Worm (Caenorhabditis elegans) whole organism, L1 larva: ENCODE data around the gene oac-41.

Experiments used
- C16A3.4 ChIP-seq: fragments of 150-350 bp; optimal IDR thresholded peaks from 2 replicates; lab custom pipeline; 2014; ENCODE audit warnings: missing biosample characterization, missing genetic modification characterization
- C34B4.2 ChIP-seq: sonication (generic microtip); optimal IDR thresholded peaks from 2 replicates; lab custom pipeline; 2017; ENCODE audit warnings: mild to moderate bottlenecking, missing genetic modification characterization, missing compliant biosample characterization
- aha-1 ChIP-seq: fragments of 150-350 bp; optimal IDR thresholded peaks from 2 replicates; lab custom pipeline; 2014; ENCODE audit warnings: missing biosample characterization, missing genetic modification characterization
- blmp-1 ChIP-seq: fragments of 150-350 bp; optimal IDR thresholded peaks from 2 replicates; lab custom pipeline; 2014; ENCODE audit warnings: missing biosample characterization, missing genetic modification characterization
- ces-1 ChIP-seq: fragments of 150-350 bp; optimal IDR thresholded peaks from 2 replicates; lab custom pipeline; 2014; ENCODE audit warnings: missing biosample characterization, missing genetic modification reagents, missing genetic modification characterization
- dsc-1 ChIP-seq: sonication (generic microtip); optimal IDR thresholded peaks from 2 replicates; lab custom pipeline; 2016; ENCODE audit warnings: mild to moderate bottlenecking, missing genetic modification characterization, missing compliant biosample characterization
- efl-1 ChIP-seq, 4 experiments: fragments of 150-350 bp; optimal IDR thresholded peaks in 3 of 4; peaks in 1 of 4; 1 replicate in 1 of 4; 2 replicates in 3 of 4; lab custom pipeline; 2014; ENCODE audit warnings: missing biosample characterization in 2 of 4, missing genetic modification characterization in 2 of 4, missing genetic modification reagents in 2 of 4
- efl-3 ChIP-seq: fragments of 200-800 bp; sonication (Bioruptor generic); optimal IDR thresholded peaks from 2 replicates; lab custom pipeline; 2018; ENCODE audit warnings: mild to moderate bottlenecking, missing genetic modification characterization, missing compliant biosample characterization
- egl-27 ChIP-seq, 2 experiments: fragments of 150-350 bp in 1 of 2; sonication (generic microtip); optimal IDR thresholded peaks; 3 replicates each; lab custom pipeline; 2017 to 2018; ENCODE audit warnings: missing biosample characterization in 2 of 2, missing genetic modification characterization in 2 of 2, missing genetic modification reagents in 2 of 2
- elt-3 ChIP-seq, 6 experiments: fragments of 150-350 bp in 1 of 6; sonication (generic microtip); optimal IDR thresholded peaks; 2 replicates each; lab custom pipeline; 2017 to 2018; ENCODE audit warnings: missing biosample characterization in 6 of 6, missing genetic modification characterization in 6 of 6, inconsistent platforms in 1 of 6
- fkh-4 ChIP-seq: sonication (generic microtip); optimal IDR thresholded peaks from 2 replicates; lab custom pipeline; 2016; ENCODE audit warnings: missing compliant biosample characterization, missing genetic modification characterization, borderline replicate concordance
- fkh-8 ChIP-seq: sonication (generic microtip); optimal IDR thresholded peaks from 2 replicates; lab custom pipeline; 2016; ENCODE audit warnings: mild to moderate bottlenecking, missing genetic modification characterization, missing compliant biosample characterization
- fos-1 ChIP-seq: fragments of 150-350 bp; optimal IDR thresholded peaks from 2 replicates; lab custom pipeline; 2014; ENCODE audit warnings: missing biosample characterization, missing genetic modification characterization
- hlh-4 ChIP-seq: sonication (generic microtip); optimal IDR thresholded peaks from 2 replicates; lab custom pipeline; 2016; ENCODE audit warnings: mild to moderate bottlenecking, missing genetic modification characterization, missing compliant biosample characterization
- irx-1 ChIP-seq: sonication (generic microtip); optimal IDR thresholded peaks from 2 replicates; lab custom pipeline; 2016; ENCODE audit warnings: missing genetic modification characterization, missing compliant biosample characterization
- jun-1 ChIP-seq: fragments of 150-350 bp; optimal IDR thresholded peaks from 2 replicates; lab custom pipeline; 2014; ENCODE audit warnings: missing biosample characterization, missing genetic modification reagents, missing genetic modification characterization
- lin-13 ChIP-seq: fragments of 150-350 bp; optimal IDR thresholded peaks from 2 replicates; lab custom pipeline; 2014; ENCODE audit warnings: missing biosample characterization, missing genetic modification reagents, missing genetic modification characterization
- lin-14 ChIP-seq: fragments of 200-800 bp; sonication (Bioruptor generic); optimal IDR thresholded peaks from 2 replicates; lab custom pipeline; 2018; ENCODE audit warnings: mild to moderate bottlenecking, missing genetic modification characterization, moderate library complexity, missing compliant biosample characterization
- lir-3 ChIP-seq: sonication (generic microtip); optimal IDR thresholded peaks from 2 replicates; lab custom pipeline; 2016; ENCODE audit warnings: mild to moderate bottlenecking, missing genetic modification characterization, moderate library complexity, missing compliant biosample characterization; ENCODE audit not compliant: poor library complexity
- lsy-2 ChIP-seq, 2 experiments: fragments of 150-350 bp; optimal IDR thresholded peaks; 2 replicates each; lab custom pipeline; 2014; ENCODE audit warnings: missing biosample characterization in 2 of 2, missing genetic modification characterization in 2 of 2
- mdl-1 ChIP-seq, 2 experiments: fragments of 150-350 bp; optimal IDR thresholded peaks; 2 replicates each; lab custom pipeline; 2014 to 2017; ENCODE audit warnings: missing biosample characterization in 2 of 2, missing genetic modification characterization in 2 of 2, inconsistent platforms in 1 of 2
- nhr-12 ChIP-seq: sonication (generic microtip); optimal IDR thresholded peaks from 2 replicates; lab custom pipeline; 2017; ENCODE audit warnings: missing biosample characterization, missing genetic modification characterization
- nhr-20 ChIP-seq: sonication (generic microtip); optimal IDR thresholded peaks from 2 replicates; lab custom pipeline; 2016; ENCODE audit warnings: mild to moderate bottlenecking, missing genetic modification characterization, missing compliant biosample characterization
- nhr-237 ChIP-seq: fragments of 150-350 bp; optimal IDR thresholded peaks from 2 replicates; lab custom pipeline; 2014; ENCODE audit warnings: missing biosample characterization, missing genetic modification characterization
- nhr-47 ChIP-seq: sonication (generic microtip); optimal IDR thresholded peaks from 2 replicates; lab custom pipeline; 2016; ENCODE audit warnings: mild to moderate bottlenecking, missing genetic modification characterization, moderate library complexity, missing compliant biosample characterization
- nhr-77 ChIP-seq: fragments of 150-350 bp; optimal IDR thresholded peaks from 2 replicates; lab custom pipeline; 2014; ENCODE audit warnings: missing biosample characterization, missing genetic modification characterization
- nhr-85 ChIP-seq: sonication (generic microtip); peaks from one replicate; lab custom pipeline; 2016; ENCODE audit warnings: missing genetic modification characterization, inconsistent platforms, missing compliant biosample characterization
- nhr-90 ChIP-seq: sonication (generic microtip); optimal IDR thresholded peaks from 2 replicates; lab custom pipeline; 2016; ENCODE audit warnings: mild to moderate bottlenecking, missing genetic modification characterization, missing compliant biosample characterization; ENCODE audit not compliant: poor library complexity
- pqm-1 ChIP-seq: sonication (generic microtip); optimal IDR thresholded peaks from 3 replicates; lab custom pipeline; 2017; ENCODE audit warnings: missing biosample characterization, missing genetic modification characterization
- skn-1 ChIP-seq: fragments of 150-350 bp; optimal IDR thresholded peaks from 2 replicates; lab custom pipeline; 2014; ENCODE audit warnings: missing biosample characterization, missing genetic modification characterization
- snpc-4 ChIP-seq: fragments of 150-350 bp; optimal IDR thresholded peaks from 2 replicates; lab custom pipeline; 2014; ENCODE audit warnings: missing biosample characterization, missing genetic modification characterization
- snu-23 ChIP-seq: sonication (generic microtip); optimal IDR thresholded peaks from 2 replicates; lab custom pipeline; 2016; ENCODE audit warnings: missing genetic modification characterization, missing compliant biosample characterization
- sox-4 ChIP-seq: sonication (generic microtip); optimal IDR thresholded peaks from 2 replicates; lab custom pipeline; 2016; ENCODE audit warnings: missing genetic modification characterization, missing compliant biosample characterization
- sptf-1 ChIP-seq: fragments of 150-350 bp; optimal IDR thresholded peaks from 2 replicates; lab custom pipeline; 2014; ENCODE audit warnings: missing biosample characterization, missing genetic modification characterization
- tbx-2 ChIP-seq: sonication (generic microtip); optimal IDR thresholded peaks from 2 replicates; lab custom pipeline; 2016; ENCODE audit warnings: missing genetic modification characterization, missing compliant biosample characterization
- tlp-1 ChIP-seq: fragments of 150-350 bp; optimal IDR thresholded peaks from 2 replicates; lab custom pipeline; 2014; ENCODE audit warnings: missing biosample characterization, missing genetic modification characterization
- unc-130 ChIP-seq: fragments of 150-350 bp; optimal IDR thresholded peaks from 2 replicates; lab custom pipeline; 2017; ENCODE audit warnings: missing biosample characterization, missing genetic modification characterization, inconsistent platforms
- unc-98 ChIP-seq: fragments of 200-800 bp; sonication (Bioruptor generic); IDR thresholded peaks from 2 replicates; pipeline ENCODE4 v1.3.6; 2022; ENCODE audit warnings: missing genetic modification characterization, missing compliant biosample characterization
- vab-15 ChIP-seq: sonication (generic microtip); optimal IDR thresholded peaks from 2 replicates; lab custom pipeline; 2017; ENCODE audit warnings: missing genotype, mild to moderate bottlenecking, missing genetic modification characterization, missing compliant biosample characterization
- ztf-11 ChIP-seq, 2 experiments: sonication (generic microtip); optimal IDR thresholded peaks; 2 replicates each; lab custom pipeline; 2016 to 2017; ENCODE audit warnings: missing genetic modification characterization in 2 of 2, missing biosample characterization in 1 of 2, missing compliant biosample characterization in 1 of 2
- ztf-4 ChIP-seq: fragments of 150-350 bp; optimal IDR thresholded peaks from 2 replicates; lab custom pipeline; 2014; ENCODE audit warnings: missing biosample characterization, missing genetic modification characterization

The oac-41 gene

ce11 chrV:9065915-9066314, 43.9 kb upstream of the oac-41 start:
- TF ChIP-seq irx-1 (tag; lab: Kevin White, UChicago) (no peak), fos-1 (no peak), nhr-20 (tag; lab: Kevin White, UChicago) (peak; percentile 11), egl-27 (tag; optimal IDR thresholded peaks at IDR 0.05; lab: Kevin White, UChicago) (no peak), blmp-1 (tag; lab: Kevin White, UChicago) (peak; percentile 72), lin-14 (GFP tag; lab: Kevin White, UChicago) (peak; percentile 62), nhr-85 (tag; lab: Kevin White, UChicago) (peak; percentile 91), C34B4.2 (tag; lab: Kevin White, UChicago) (no peak), snu-23 (GFP tag; lab: Kevin White, UChicago) (peak; percentile 16), ces-1 (GFP tag; lab: Kevin White, UChicago) (no peak), unc-98 (GFP tag; lab: Robert Waterston, UW) (no peak), lsy-2 (tag; optimal IDR thresholded peaks at IDR 0.05; lab: Kevin White, UChicago) (peak in 1 of 2 experiments; percentile 3), efl-1 (optimal IDR thresholded peaks at IDR 0.05; lab: Kevin White, UChicago) (no peak), efl-1 (GFP tag; optimal IDR thresholded peaks at IDR 0.05 in 1 of 2; lab: Kevin White, UChicago) (no peak)

ce11 chrV:9065001-9065400, 43.0 kb upstream of the oac-41 start:
- peak; percentile 54 for TF ChIP-seq nhr-85 (tag; lab: Kevin White, UChicago)
- no peak for TF ChIP-seq tlp-1 (tag; lab: Kevin White, UChicago)
- no peak for TF ChIP-seq ztf-4
- TF ChIP-seq snpc-4 (tag; lab: Kevin White, UChicago) = no peak
- no peak for TF ChIP-seq pqm-1 (tag; lab: Kevin White, UChicago)
- TF ChIP-seq sox-4 = no peak
- TF ChIP-seq lin-14 (GFP tag; lab: Kevin White, UChicago) = no peak
- no peak for TF ChIP-seq dsc-1 (tag; lab: Kevin White, UChicago)
- no peak for TF ChIP-seq nhr-47 (tag; lab: Kevin White, UChicago)
- no peak for TF ChIP-seq snu-23 (GFP tag; lab: Kevin White, UChicago)
- TF ChIP-seq fkh-4 (tag; lab: Kevin White, UChicago) = no peak
- TF ChIP-seq aha-1 (tag; lab: Kevin White, UChicago) = no peak
- no peak for TF ChIP-seq efl-1 (optimal IDR thresholded peaks at IDR 0.05; lab: Kevin White, UChicago)
- peak in 1 of 2 experiments; percentile 29 for TF ChIP-seq efl-1 (GFP tag; optimal IDR thresholded peaks at IDR 0.05 in 1 of 2; lab: Kevin White, UChicago)
- TF ChIP-seq nhr-12 (tag; lab: Kevin White, UChicago) = no peak

DNA sequence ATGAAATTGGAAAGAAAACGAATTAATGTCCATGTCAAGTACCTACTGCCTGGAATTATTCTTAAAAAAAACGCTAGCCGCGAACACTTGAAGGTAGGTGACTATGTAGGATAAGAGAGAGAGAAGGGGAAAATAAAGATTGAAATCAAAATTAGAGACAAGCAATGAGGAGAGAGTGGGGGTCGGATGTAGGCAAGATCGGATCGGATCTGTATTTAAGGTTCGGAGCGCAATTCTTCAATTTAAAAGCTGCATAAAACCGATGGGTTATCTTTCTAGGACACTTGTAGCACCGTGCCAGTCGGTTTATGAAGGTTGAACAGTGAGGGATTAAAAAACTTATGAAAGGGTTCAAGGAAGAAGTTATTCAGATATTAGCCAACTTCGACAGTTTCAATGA, 41.2 kb upstream of the oac-41 start:
- no peak for TF ChIP-seq efl-1 (optimal IDR thresholded peaks at IDR 0.05; lab: Kevin White, UChicago)
- TF ChIP-seq efl-1 (GFP tag; optimal IDR thresholded peaks at IDR 0.05 in 1 of 2; lab: Kevin White, UChicago) = peak in 1 of 2 experiments; percentile 89
- peak; percentile 23 for TF ChIP-seq nhr-85 (tag; lab: Kevin White, UChicago)
- TF ChIP-seq lin-13 (GFP tag; lab: Kevin White, UChicago) = no peak
- TF ChIP-seq blmp-1 (tag; lab: Kevin White, UChicago) = peak; percentile 18

- TF ChIP-seq C16A3.4 (tag; lab: Kevin White, UChicago) (no peak), skn-1 (no peak), lir-3 (tag; lab: Kevin White, UChicago) (no peak), efl-3 (GFP tag; lab: Kevin White, UChicago) (no peak)
These were observed 40.4 kb upstream of the oac-41 start, which contains the start of gene C25E10.12 for ce11 chrV:9062341-9062740. Gene C25E10.12, minus strand, starts transcription at chrV:9062441.

ce11 chrV:9059468-9059867, 37.5 kb upstream of the oac-41 start, which contains the start of the genes C25E10.16 and C25E10.13:
Gene C25E10.16, minus strand, starts transcription at chrV:9059568.
Gene C25E10.13, plus strand, starts transcription at chrV:9059723.
- TF ChIP-seq fkh-8 (tag; lab: Kevin White, UChicago) (peak; percentile 26), efl-3 (GFP tag; lab: Kevin White, UChicago) (no peak)

- TF ChIP-seq unc-130 (tag; lab: Kevin White, UChicago) = no peak
- TF ChIP-seq nhr-237 (tag; lab: Kevin White, UChicago) = no peak
- TF ChIP-seq ztf-11 (tag; optimal IDR thresholded peaks at IDR 0.05; lab: Kevin White, UChicago) = no peak
- TF ChIP-seq sptf-1 = no peak
- TF ChIP-seq tbx-2 (tag; lab: Kevin White, UChicago) = no peak
- no peak for TF ChIP-seq nhr-12 (tag; lab: Kevin White, UChicago)
- TF ChIP-seq tlp-1 (tag; lab: Kevin White, UChicago) = no peak
- TF ChIP-seq nhr-77 = no peak
- no peak for TF ChIP-seq snpc-4 (tag; lab: Kevin White, UChicago)
- no peak for TF ChIP-seq lir-3 (tag; lab: Kevin White, UChicago)
- TF ChIP-seq nhr-90 (tag; lab: Kevin White, UChicago) = no peak
- no peak for TF ChIP-seq fkh-8 (tag; lab: Kevin White, UChicago)
- no peak for TF ChIP-seq nhr-85 (tag; lab: Kevin White, UChicago)
- TF ChIP-seq elt-3 (tag; optimal IDR thresholded peaks at IDR 0.05; lab: Kevin White, UChicago) = no peak
- no peak for TF ChIP-seq C16A3.4 (tag; lab: Kevin White, UChicago)
- TF ChIP-seq jun-1 (tag; lab: Kevin White, UChicago) = no peak
- TF ChIP-seq vab-15 (tag; lab: Kevin White, UChicago) = no peak
- TF ChIP-seq hlh-4 = no peak
- no peak for TF ChIP-seq mdl-1 (tag; optimal IDR thresholded peaks at IDR 0.05; lab: Kevin White, UChicago)
These were observed 36.6 kb upstream of the oac-41 start, which contains the start of gene C25E10.11 for ce11 chrV:9058627-9059026. Gene C25E10.11, minus strand, starts transcription at chrV:9058727.
